Fruit fly (Drosophila melanogaster) whole organism, prepupa: ENCODE data around the gene Ski6.

Experiments
- CG6163 ChIP-seq: fragments of 200-800 bp; sonication (Bioruptor generic); IDR thresholded peaks from 3 replicates; pipeline ENCODE4 v1.3.6; 2022; ENCODE audit warnings: missing biosample characterization, missing genetic modification characterization
- CG9139 ChIP-seq: fragments of 200-800 bp; sonication (Bioruptor generic); optimal IDR thresholded peaks from 3 replicates; lab custom pipeline; 2017; ENCODE audit warnings: missing biosample characterization, mild to moderate bottlenecking, missing genetic modification characterization
- achi ChIP-seq: fragments of 200-800 bp; sonication (Bioruptor generic); optimal IDR thresholded peaks from 3 replicates; lab custom pipeline; 2016; ENCODE audit warnings: missing biosample characterization, missing genetic modification characterization

DNA sequence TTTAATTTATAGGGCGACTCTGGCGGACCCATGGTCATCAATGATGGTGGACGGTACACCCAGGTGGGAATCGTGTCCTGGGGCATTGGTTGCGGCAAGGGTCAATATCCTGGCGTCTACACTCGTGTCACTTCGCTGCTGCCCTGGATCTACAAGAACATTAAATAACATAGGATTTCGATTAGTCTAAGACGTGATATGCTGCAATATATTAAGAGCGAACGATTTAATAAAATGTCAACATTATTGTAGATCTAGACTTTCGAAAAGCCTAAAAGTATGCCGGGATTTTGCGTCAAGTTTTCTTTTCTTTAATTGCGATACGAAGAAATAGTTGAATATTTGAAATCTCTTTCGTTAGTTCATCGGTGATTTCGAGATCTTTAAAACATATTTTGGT, 34.9 kb upstream of the Ski6 start, which contains the start of gene Naa20B:
- no peak for TF ChIP-seq CG9139 (GFP tag; lab: Kevin White, UChicago)
- TF ChIP-seq achi = no peak
- no peak for TF ChIP-seq CG6163 (GFP tag; lab: Robert Waterston, UW)
